Fruit fly (Drosophila melanogaster): ENCODE results near the gene Usp7.

dm6 chrX:12020857-12021256 lies 8.0 kb downstream of the Usp7 start, which contains the start of gene Tango4:
- TF ChIP-seq psq (optimal IDR thresholded peaks at IDR 0.05), result no peak
- TF ChIP-seq EcR (GFP tag; optimal IDR thresholded peaks at IDR 0.05), result no peak
- no peak for TF ChIP-seq usp (GFP tag; optimal IDR thresholded peaks at IDR 0.05)
- no peak for TF ChIP-seq pan (optimal IDR thresholded peaks at IDR 0.05)
- TF ChIP-seq Dll (optimal IDR thresholded peaks at IDR 0.05), result no peak
- TF ChIP-seq CG8478 (optimal IDR thresholded peaks at IDR 0.05), result no peak
